Fruit fly (Drosophila melanogaster) whole organism, adult: Measurements from ENCODE around the gene Diap1.

Source experiments
- CG14711 ChIP-seq: fragments of 200-800 bp; sonication (Bioruptor generic); optimal IDR thresholded peaks from 2 replicates; lab custom pipeline; 2018; ENCODE audit warnings: missing biosample characterization, mild to moderate bottlenecking, missing genetic modification characterization, moderate library complexity
- CG7045 ChIP-seq: fragments of 200-800 bp; sonication (Bioruptor generic); optimal IDR thresholded peaks from 2 replicates; lab custom pipeline; 2017; ENCODE audit warnings: missing biosample characterization, mild to moderate bottlenecking, missing genetic modification characterization
- cic ChIP-seq: fragments of 200-800 bp; sonication (Bioruptor generic); optimal IDR thresholded peaks from 2 replicates; lab custom pipeline; 2017; ENCODE audit warnings: missing biosample characterization, mild to moderate bottlenecking, missing genetic modification characterization, moderate library complexity
- cnc ChIP-seq, 2 experiments: fragments of >200 bp; optimal IDR thresholded peaks; 2 replicates each; lab custom pipeline; 2017
- kay ChIP-seq: fragments of 200-800 bp; sonication (Bioruptor generic); peaks from one replicate; lab custom pipeline; 2016; ENCODE audit warnings: missing biosample characterization, missing genetic modification characterization, borderline replicate concordance
- pad ChIP-seq: fragments of 200-800 bp; sonication (Bioruptor generic); optimal IDR thresholded peaks from 3 replicates; lab custom pipeline; 2017; ENCODE audit warnings: missing biosample characterization, missing genetic modification characterization, mild to moderate bottlenecking, moderate library complexity, missing genetic modification reagents

DNA sequence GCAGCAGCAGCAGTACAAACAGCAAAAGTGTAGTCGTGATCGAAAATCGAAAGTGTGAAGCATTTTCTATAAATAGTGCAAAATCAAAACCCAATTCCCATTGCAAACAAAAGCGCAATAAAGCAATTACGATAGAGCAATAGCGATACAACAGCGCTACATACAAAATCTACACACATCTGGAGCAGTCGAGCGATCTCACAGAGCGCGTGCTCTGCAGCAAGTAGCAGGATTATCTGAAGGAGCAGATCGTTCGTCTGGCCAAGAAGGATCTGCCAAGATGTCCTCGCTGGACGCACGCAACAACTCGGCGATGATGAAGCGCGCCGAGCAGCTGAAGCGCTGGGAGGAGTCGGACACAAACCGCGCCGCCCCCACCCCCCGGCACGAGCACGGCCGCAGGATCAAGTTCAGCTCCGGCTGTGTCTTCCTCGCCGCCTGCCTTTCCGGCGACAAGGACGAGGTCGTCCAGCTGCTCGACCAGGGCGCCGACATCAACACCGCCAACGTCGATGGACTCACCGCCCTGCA, 2.3 kb upstream of the Diap1 start:
- TF ChIP-seq kay (GFP tag; lab: Kevin White, UChicago) (no peak), pad (GFP tag; lab: Kevin White, UChicago) (no peak), CG7045 (no peak), cic (GFP tag; lab: Kevin White, UChicago) (no peak), cnc (optimal IDR thresholded peaks at IDR 0.05; lab: Kevin White, UChicago) (no peak), CG14711 (no peak)
